Worm (Caenorhabditis elegans): Measurements from ENCODE around the gene srg-4.

ce11 chrIII:6285890-6286289 is 24.0 kb upstream of the srg-4 start, which contains the start of gene gadr-3:
- TF ChIP-seq nhr-28 (tag; optimal IDR thresholded peaks at IDR 0.05) (no peak), drap-1 (GFP tag; optimal IDR thresholded peaks at IDR 0.05) (no peak), ceh-83 (GFP tag; optimal IDR thresholded peaks at IDR 0.05) (no peak), unc-39 (tag; optimal IDR thresholded peaks at IDR 0.05) (no peak)
